Worm (Caenorhabditis elegans): ENCODE data around the gene Y54F10BM.20.

DNA sequence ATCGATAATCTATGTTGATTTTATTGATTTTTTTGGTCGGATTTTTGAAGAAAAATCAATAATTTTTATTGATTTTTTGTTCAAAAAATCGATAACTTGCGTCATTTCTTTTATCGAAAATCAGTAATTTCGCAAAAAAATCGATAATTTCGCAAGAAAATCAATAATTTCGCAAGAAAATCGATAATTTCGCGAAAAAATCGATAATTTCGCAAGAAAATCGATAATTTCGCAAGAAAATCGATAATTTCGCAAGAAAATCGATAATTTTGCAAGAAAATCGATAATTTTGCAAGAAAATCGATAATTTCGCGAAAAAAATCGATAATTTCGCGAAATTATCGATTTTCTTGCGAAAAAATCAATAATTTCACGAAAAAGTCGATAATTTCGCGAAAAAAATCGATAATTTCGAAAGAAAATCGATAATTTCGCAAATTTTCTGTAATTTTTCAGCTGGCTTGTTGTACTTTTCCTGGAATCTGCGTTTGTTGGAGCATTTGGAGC lies 24.7 kb upstream of the Y54F10BM.20 start:
- TF ChIP-seq lin-54 (GFP tag; optimal IDR thresholded peaks at IDR 0.05) (no peak), aptf-3 (GFP tag; IDR thresholded peaks at IDR 0.05) (no peak), attf-5 (GFP tag; optimal IDR thresholded peaks at IDR 0.05) (no peak), xnd-1 (tag; optimal IDR thresholded peaks at IDR 0.05) (no peak)
